Fruit fly (Drosophila melanogaster): Measurements from ENCODE around the gene Ccp84Af.

Ccp84Af gene

DNA sequence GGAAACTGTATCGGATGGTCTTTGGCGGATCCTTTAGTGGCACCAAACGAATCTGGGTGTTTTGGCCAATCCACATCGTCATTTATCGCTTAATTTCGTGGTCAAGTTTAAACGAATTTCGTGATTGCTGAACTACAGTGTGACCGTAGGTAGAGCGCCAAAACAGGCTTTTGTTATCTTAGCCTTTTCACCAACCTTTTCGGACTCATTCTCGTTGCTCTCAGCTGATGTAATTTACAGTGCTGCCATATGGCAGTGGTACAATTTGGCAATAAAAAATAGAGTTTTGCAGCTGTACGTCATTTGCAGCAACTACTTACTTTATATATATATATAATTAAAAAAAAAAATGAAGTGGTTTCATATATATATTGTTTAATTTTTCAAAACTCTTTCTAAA lies 30.1 kb downstream of the Ccp84Af start, which contains the start of gene agt (continued):
- TF ChIP-seq CG32532 (GFP tag; IDR thresholded peaks at IDR 0.05) (no peak), Tbp (GFP tag; optimal IDR thresholded peaks at IDR 0.05) (no peak), CG1602 (GFP tag; optimal IDR thresholded peaks at IDR 0.05) (no peak), CG8765 (GFP tag; IDR thresholded peaks at IDR 0.05) (no peak), gfzf (GFP tag; optimal IDR thresholded peaks at IDR 0.05) (peak; percentile 90), HLH54F (GFP tag; optimal IDR thresholded peaks at IDR 0.05) (no peak), lov (optimal IDR thresholded peaks at IDR 0.05) (no peak), lov (GFP tag; IDR thresholded peaks at IDR 0.05) (no peak), fu2 (GFP tag; optimal IDR thresholded peaks at IDR 0.05) (no peak), Poxn (GFP tag; IDR thresholded peaks at IDR 0.05) (no peak), lbe (GFP tag; optimal IDR thresholded peaks at IDR 0.05) (no peak), h (optimal IDR thresholded peaks at IDR 0.05) (no peak), CG14860 (GFP tag; IDR thresholded peaks at IDR 0.05; ENCODE audit: partially characterized antibody) (no peak), Max (GFP tag; optimal IDR thresholded peaks at IDR 0.05) (peak; percentile 11), CG8924 (tag; optimal IDR thresholded peaks at IDR 0.05) (peak; percentile 3), CG18011 (GFP tag; optimal IDR thresholded peaks at IDR 0.05) (peak; percentile 26), CG17385 (GFP tag; optimal IDR thresholded peaks at IDR 0.05) (no peak), CrebB (tag; optimal IDR thresholded peaks at IDR 0.05) (no peak), CG1024 (GFP tag; IDR thresholded peaks at IDR 0.05) (no peak), sna (GFP tag; IDR thresholded peaks at IDR 0.05; ENCODE audit: partially characterized antibody) (no peak), gcm (GFP tag; optimal IDR thresholded peaks at IDR 0.05) (no peak), Mes4 (GFP tag; optimal IDR thresholded peaks at IDR 0.05) (no peak), inv (GFP tag; IDR thresholded peaks at IDR 0.05; ENCODE audit: partially characterized antibody) (no peak), Sox100B (GFP tag; optimal IDR thresholded peaks at IDR 0.05) (no peak), dati (GFP tag; IDR thresholded peaks at IDR 0.05) (no peak), CG17186 (GFP tag; optimal IDR thresholded peaks at IDR 0.05) (peak; percentile 2), eve (GFP tag; optimal IDR thresholded peaks at IDR 0.05) (no peak), dm (GFP tag; optimal IDR thresholded peaks at IDR 0.05) (no peak), lmd (GFP tag; IDR thresholded peaks at IDR 0.05) (no peak), ems (GFP tag; optimal IDR thresholded peaks at IDR 0.05) (no peak), CG12219 (GFP tag; optimal IDR thresholded peaks at IDR 0.05) (no peak), CG18262 (tag; optimal IDR thresholded peaks at IDR 0.05) (no peak), CG11085 (GFP tag; IDR thresholded peaks at IDR 0.05) (no peak), CG18476 (GFP tag; optimal IDR thresholded peaks at IDR 0.05) (no peak), E2f1 (GFP tag; IDR thresholded peaks at IDR 0.05) (no peak), CG3995 (GFP tag; optimal IDR thresholded peaks at IDR 0.05) (peak; percentile 80), CG9609 (GFP tag; optimal IDR thresholded peaks at IDR 0.05) (no peak), CG13424 (tag; optimal IDR thresholded peaks at IDR 0.05) (peak; percentile 0), CG15011 (GFP tag; optimal IDR thresholded peaks at IDR 0.05) (no peak), Side (GFP tag; optimal IDR thresholded peaks at IDR 0.05) (no peak), Optix (GFP tag; IDR thresholded peaks at IDR 0.05) (no peak), gem (tag; optimal IDR thresholded peaks at IDR 0.05) (no peak), az2 (GFP tag; optimal IDR thresholded peaks at IDR 0.05) (no peak), Nf-YC (tag; optimal IDR thresholded peaks at IDR 0.05) (peak; percentile 25), CG1603 (tag; optimal IDR thresholded peaks at IDR 0.05) (peak; percentile 76), lilli (GFP tag; optimal IDR thresholded peaks at IDR 0.05) (no peak), chinmo (GFP tag; IDR thresholded peaks at IDR 0.05; ENCODE audit: partially characterized antibody) (no peak), CG10431 (GFP tag; optimal IDR thresholded peaks at IDR 0.05) (no peak), Atf-2 (GFP tag; optimal IDR thresholded peaks at IDR 0.05) (no peak), CG17361 (GFP tag; IDR thresholded peaks at IDR 0.05) (no peak), CG6791 (GFP tag; IDR thresholded peaks at IDR 0.05; ENCODE audit: partially characterized antibody) (no peak; the same call in 2 of the 3 replicates), CG10543 (GFP tag; optimal IDR thresholded peaks at IDR 0.05) (no peak), scrt (GFP tag; optimal IDR thresholded peaks at IDR 0.05) (no peak)
